Fruit fly (Drosophila melanogaster) whole organism, embryonic: ENCODE results near the gene fwe.

Experiments
- Abd-B ChIP-seq: fragments of 200-800 bp; sonication (Bioruptor generic); optimal IDR thresholded peaks from 2 replicates; lab custom pipeline; 2018; ENCODE audit warnings: missing biosample characterization, mild to moderate bottlenecking, missing genetic modification characterization, moderate library complexity
- Awh ChIP-seq: fragments of 200-800 bp; sonication (Bioruptor generic); IDR thresholded peaks from 2 replicates; pipeline ENCODE4, ENCODE4 v1.3.6; 2022; ENCODE audit warnings: missing biosample characterization, missing genetic modification characterization
- CG10959 ChIP-seq: fragments of 200-800 bp; sonication (Bioruptor generic); IDR thresholded peaks from 2 replicates; pipeline ENCODE4 v1.3.6; 2022; ENCODE audit warnings: missing biosample characterization, missing genetic modification characterization
- CG11247 ChIP-seq: fragments of 200-800 bp; sonication (Bioruptor generic); IDR thresholded peaks from 2 replicates; pipeline ENCODE4 v1.3.6; 2022; ENCODE audit warnings: missing biosample characterization, missing genetic modification characterization
- CG11504 ChIP-seq: fragments of 200-800 bp; sonication (Bioruptor generic); optimal IDR thresholded peaks from 3 replicates; lab custom pipeline; 2019; ENCODE audit warnings: missing biosample characterization, mild to moderate bottlenecking, missing genetic modification characterization, moderate library complexity
- CG11695 ChIP-seq: fragments of 200-800 bp; sonication (Bioruptor generic); IDR thresholded peaks from 3 replicates; pipeline ENCODE4 v1.3.6; 2022; ENCODE audit warnings: missing biosample characterization, missing genetic modification characterization
- CG12219 ChIP-seq: fragments of 200-800 bp; sonication (Bioruptor generic); optimal IDR thresholded peaks from 3 replicates; lab custom pipeline; 2018; ENCODE audit warnings: missing biosample characterization, mild to moderate bottlenecking, missing genetic modification characterization
- CG12769 ChIP-seq: fragments of 200-800 bp; sonication (Bioruptor generic); optimal IDR thresholded peaks from 2 replicates; lab custom pipeline; 2019; ENCODE audit warnings: missing biosample characterization, mild to moderate bottlenecking, missing genetic modification characterization, moderate library complexity
- CG13424 ChIP-seq: fragments of 200-800 bp; sonication (Bioruptor generic); optimal IDR thresholded peaks from 2 replicates; lab custom pipeline; 2019; ENCODE audit warnings: missing biosample characterization, mild to moderate bottlenecking, missing genetic modification characterization, moderate library complexity
- CG14667 ChIP-seq: fragments of 200-800 bp; sonication (Bioruptor generic); IDR thresholded peaks from 2 replicates; pipeline ENCODE4 v1.3.6; 2022; ENCODE audit warnings: missing biosample characterization, missing genetic modification characterization
- CG15479 ChIP-seq: fragments of 200-800 bp; sonication (Bioruptor generic); optimal IDR thresholded peaks from 3 replicates; lab custom pipeline; 2019; ENCODE audit warnings: missing biosample characterization, mild to moderate bottlenecking, missing genetic modification characterization, moderate library complexity
- CG17385 ChIP-seq: fragments of 200-800 bp; sonication (Bioruptor generic); optimal IDR thresholded peaks from 3 replicates; lab custom pipeline; 2018; ENCODE audit warnings: missing biosample characterization, mild to moderate bottlenecking, missing genetic modification characterization
- CG17829 ChIP-seq: fragments of 200-800 bp; optimal IDR thresholded peaks from 2 replicates; lab custom pipeline; 2019; ENCODE audit warnings: missing biosample characterization, mild to moderate bottlenecking, missing genetic modification characterization, moderate library complexity
- CG18599 ChIP-seq: fragments of 200-800 bp; sonication (Bioruptor generic); optimal IDR thresholded peaks from 3 replicates; lab custom pipeline; 2017; ENCODE audit warnings: missing biosample characterization, missing genetic modification characterization, mild to moderate bottlenecking, moderate library complexity, missing genetic modification reagents
- CG2889 ChIP-seq: fragments of 200-800 bp; sonication (Bioruptor generic); IDR thresholded peaks from 3 replicates; pipeline ENCODE4 v1.3.6; 2022; ENCODE audit warnings: missing biosample characterization, missing genetic modification characterization
- CG30403 ChIP-seq: fragments of 200-800 bp; sonication (Bioruptor generic); optimal IDR thresholded peaks from 3 replicates; lab custom pipeline; 2016; ENCODE audit warnings: missing biosample characterization, missing genetic modification characterization
- CG3847 ChIP-seq: fragments of 200-800 bp; sonication (Bioruptor generic); IDR thresholded peaks from 2 replicates; pipeline ENCODE4 v1.3.6; 2022; ENCODE audit warnings: missing biosample characterization, missing genetic modification characterization
- CG43689 ChIP-seq: fragments of 200-800 bp; sonication (Bioruptor generic); IDR thresholded peaks from 2 replicates; pipeline ENCODE4 v1.3.6; 2022; ENCODE audit warnings: missing biosample characterization, missing genetic modification characterization
- CG6791 ChIP-seq: fragments of 200-800 bp; sonication (Bioruptor generic); IDR thresholded peaks from 3 replicates; pipeline ENCODE4 v1.3.6; 2022; ENCODE audit warnings: missing biosample characterization, missing genetic modification characterization; ENCODE audit not compliant: partially characterized antibody
- CG7745 ChIP-seq: fragments of 200-800 bp; sonication (Bioruptor generic); optimal IDR thresholded peaks from 2 replicates; lab custom pipeline; 2018; ENCODE audit warnings: missing biosample characterization, mild to moderate bottlenecking, missing genetic modification characterization, moderate library complexity
- CG7963 ChIP-seq: fragments of 200-800 bp; sonication (Bioruptor generic); IDR thresholded peaks from 3 replicates; pipeline ENCODE4 v1.3.6; 2022; ENCODE audit warnings: missing biosample characterization, missing genetic modification characterization; ENCODE audit not compliant: partially characterized antibody
- CG8388 ChIP-seq: fragments of 200-800 bp; sonication (Bioruptor generic); optimal IDR thresholded peaks from 2 replicates; lab custom pipeline; 2019; ENCODE audit warnings: missing biosample characterization, mild to moderate bottlenecking, missing genetic modification characterization, moderate library complexity
- CG8944 ChIP-seq: fragments of 200-800 bp; sonication (Bioruptor generic); optimal IDR thresholded peaks from 3 replicates; lab custom pipeline; 2016; ENCODE audit warnings: missing biosample characterization, missing genetic modification characterization
- Camta ChIP-seq: fragments of 200-800 bp; sonication (Bioruptor generic); optimal IDR thresholded peaks from 2 replicates; lab custom pipeline; 2016; ENCODE audit warnings: missing biosample characterization, missing genetic modification characterization
- Dref ChIP-seq: fragments of 200-800 bp; sonication (Bioruptor generic); IDR thresholded peaks from 2 replicates; pipeline ENCODE4 v1.3.6; 2022; ENCODE audit warnings: missing biosample characterization, missing genetic modification characterization
- GATAe ChIP-seq: fragments of 200-800 bp; sonication (Bioruptor generic); conservative IDR thresholded peaks from 2 replicates; pipeline ENCODE4 v1.3.6; 2022; ENCODE audit warnings: missing biosample characterization, missing genetic modification characterization
- HLHmδ ChIP-seq: fragments of 200-800 bp; sonication (Bioruptor generic); optimal IDR thresholded peaks from 2 replicates; lab custom pipeline; 2018; ENCODE audit warnings: missing biosample characterization, mild to moderate bottlenecking, missing genetic modification characterization, moderate library complexity
- Hmr ChIP-seq: fragments of 200-800 bp; sonication (Bioruptor generic); optimal IDR thresholded peaks from 3 replicates; lab custom pipeline; 2017; ENCODE audit warnings: mild to moderate bottlenecking, missing biosample characterization, missing genetic modification reagents, missing genetic modification characterization
- Jarid2 ChIP-seq: fragments of 200-800 bp; sonication (Bioruptor generic); optimal IDR thresholded peaks from 3 replicates; lab custom pipeline; 2017; ENCODE audit warnings: mild to moderate bottlenecking, missing biosample characterization, missing genetic modification reagents, missing genetic modification characterization
- MBD-R2 ChIP-seq: fragments of 200-800 bp; sonication (Bioruptor generic); IDR thresholded peaks from 2 replicates; pipeline ENCODE4 v1.3.6; 2022; ENCODE audit warnings: missing biosample characterization, missing genetic modification characterization
- Neu2 ChIP-seq: fragments of 200-800 bp; sonication (Bioruptor generic); optimal IDR thresholded peaks from 3 replicates; lab custom pipeline; 2016; ENCODE audit warnings: missing biosample characterization, missing genetic modification characterization, borderline replicate concordance
- Rfx ChIP-seq: fragments of 200-800 bp; sonication (Bioruptor generic); IDR thresholded peaks from 2 replicates; pipeline ENCODE4 v1.3.6; 2022; ENCODE audit warnings: missing biosample characterization, missing genetic modification characterization
- Sin3A ChIP-seq: fragments of >200 bp; optimal IDR thresholded peaks from 2 replicates; lab custom pipeline; 2018
- Trl ChIP-seq, 3 experiments: fragments of >200 bp in 2 of 3; fragments of 200-800 bp in 1 of 3; sonication (Bioruptor generic) in 1 of 3; optimal IDR thresholded peaks; 2 replicates in 1 of 3; 3 replicates in 2 of 3; lab custom pipeline; 2016 to 2017; ENCODE audit warnings: missing biosample characterization in 1 of 3, missing genetic modification characterization in 1 of 3
- abd-A ChIP-seq: fragments of 200-800 bp; sonication (Bioruptor generic); optimal IDR thresholded peaks from 3 replicates; lab custom pipeline; 2019; ENCODE audit warnings: missing biosample characterization, mild to moderate bottlenecking, missing genetic modification characterization, moderate library complexity
- az2 ChIP-seq: fragments of 200-800 bp; sonication (Bioruptor generic); optimal IDR thresholded peaks from 3 replicates; lab custom pipeline; 2016; ENCODE audit warnings: missing biosample characterization, missing genetic modification characterization
- caup ChIP-seq: fragments of 200-800 bp; sonication (Bioruptor generic); optimal IDR thresholded peaks from 3 replicates; lab custom pipeline; 2017; ENCODE audit warnings: missing biosample characterization, mild to moderate bottlenecking, missing genetic modification characterization, moderate library complexity; ENCODE audit not compliant: severe bottlenecking
- chif ChIP-seq, 2 experiments: fragments of 200-800 bp; sonication (Bioruptor generic); optimal IDR thresholded peaks; 3 replicates each; lab custom pipeline; 2016; ENCODE audit warnings: missing biosample characterization in 2 of 2, missing genetic modification characterization in 2 of 2
- chinmo ChIP-seq: fragments of 200-800 bp; sonication (Bioruptor generic); IDR thresholded peaks from 4 replicates; pipeline ENCODE4 v1.3.6; 2022; ENCODE audit warnings: missing biosample characterization, missing genetic modification characterization; ENCODE audit not compliant: partially characterized antibody
- ci ChIP-seq: fragments of 200-800 bp; sonication (Bioruptor generic); IDR thresholded peaks from 3 replicates; pipeline ENCODE4 v1.3.6; 2022; ENCODE audit warnings: missing biosample characterization, missing genetic modification characterization
- eyg ChIP-seq: fragments of 200-800 bp; sonication (Bioruptor generic); optimal IDR thresholded peaks from 3 replicates; lab custom pipeline; 2016; ENCODE audit warnings: missing biosample characterization, missing genetic modification characterization
- gfzf ChIP-seq: fragments of 200-800 bp; sonication (Bioruptor generic); optimal IDR thresholded peaks from 2 replicates; lab custom pipeline; 2016; ENCODE audit warnings: missing biosample characterization, mild to moderate bottlenecking, missing genetic modification characterization, moderate library complexity
- jing ChIP-seq: fragments of 200-800 bp; sonication (Bioruptor generic); optimal IDR thresholded peaks from 2 replicates; lab custom pipeline; 2018; ENCODE audit warnings: missing biosample characterization, mild to moderate bottlenecking, missing genetic modification characterization
- lmd ChIP-seq: fragments of 200-800 bp; sonication (Bioruptor generic); IDR thresholded peaks from 2 replicates; pipeline ENCODE4 v1.3.6; 2022; ENCODE audit warnings: missing biosample characterization, missing genetic modification characterization
- mld ChIP-seq: fragments of 200-800 bp; sonication (Bioruptor generic); IDR thresholded peaks from 3 replicates; pipeline ENCODE4 v1.3.6; 2022; ENCODE audit warnings: missing biosample characterization, missing genetic modification characterization; ENCODE audit not compliant: partially characterized antibody
- otp ChIP-seq: fragments of 200-800 bp; sonication (Bioruptor generic); IDR thresholded peaks from 3 replicates; pipeline ENCODE4, ENCODE4 v1.3.6; 2022; ENCODE audit warnings: missing biosample characterization, missing genetic modification characterization
- scrt ChIP-seq: fragments of 200-800 bp; sonication (Bioruptor generic); optimal IDR thresholded peaks from 2 replicates; lab custom pipeline; 2018; ENCODE audit warnings: missing biosample characterization, mild to moderate bottlenecking, missing genetic modification characterization, moderate library complexity
- sisA ChIP-seq: fragments of 200-800 bp; sonication (Bioruptor generic); IDR thresholded peaks from 2 replicates; pipeline ENCODE4 v1.3.6; 2022; ENCODE audit warnings: missing biosample characterization, missing genetic modification characterization
- zf30C ChIP-seq: fragments of 200-800 bp; sonication (Bioruptor generic); optimal IDR thresholded peaks from 3 replicates; lab custom pipeline; 2018; ENCODE audit warnings: missing biosample characterization, mild to moderate bottlenecking, missing genetic modification characterization

fwe gene

dm6 chr3L:15826347-15826984 is 10.3 kb upstream of the fwe start, which contains the start of the genes DCP2 and dbo:
Gene DCP2 (minus strand): TSS chr3L:15826423.
Gene dbo (plus strand): TSS chr3L:15826888.
- TF ChIP-seq mld (GFP tag; lab: Robert Waterston, UW) (peak; percentile 77; the same call in 2 of the 3 replicates), CG7745 (tag; lab: Kevin White, UChicago) (no peak), Camta (no peak), GATAe (GFP tag; lab: Robert Waterston, UW) (no peak), CG7963 (peak; percentile 77), CG8944 (GFP tag; lab: Kevin White, UChicago) (peak; percentile 27), CG10959 (GFP tag; lab: Robert Waterston, UW) (no peak), jing (no peak), CG17829 (peak; percentile 69), abd-A (tag; lab: Kevin White, UChicago) (no peak), Awh (GFP tag; lab: Robert Waterston, UW) (no peak), chif (GFP tag; optimal IDR thresholded peaks at IDR 0.05; lab: Kevin White, UChicago) (peak in 1 of 2 experiments; percentile 54), HLHmδ (GFP tag; lab: Kevin White, UChicago) (no peak), CG3847 (GFP tag; lab: Robert Waterston, UW) (peak; percentile 73), sisA (GFP tag; lab: Robert Waterston, UW) (peak; percentile 69), scrt (no peak), CG15479 (no peak), Abd-B (peak; percentile 30), CG2889 (GFP tag; lab: Robert Waterston, UW) (no peak), chinmo (GFP tag; lab: Robert Waterston, UW) (0 out of 4 replicates have a peak, but pooled peaks have one; percentile 56), CG12219 (GFP tag; lab: Kevin White, UChicago) (no peak), CG13424 (peak; percentile 78), CG17385 (GFP tag; lab: Kevin White, UChicago) (peak; percentile 56), CG11247 (peak; percentile 80), CG30403 (GFP tag; lab: Kevin White, UChicago) (peak; percentile 70), Dref (GFP tag; lab: Robert Waterston, UW) (peak; percentile 79), Hmr (GFP tag; lab: Kevin White, UChicago) (peak; percentile 54), zf30C (no peak), CG12769 (tag; lab: Kevin White, UChicago) (peak; percentile 42), CG6791 (GFP tag; lab: Robert Waterston, UW) (peak; percentile 82), Sin3A (lab: Kevin White, UChicago) (no peak), Neu2 (GFP tag; lab: Kevin White, UChicago) (no peak), caup (GFP tag; lab: Kevin White, UChicago) (peak; percentile 42), ci (GFP tag; lab: Robert Waterston, UW) (peak; percentile 75), CG8388 (GFP tag; lab: Kevin White, UChicago) (peak; percentile 70), Jarid2 (GFP tag; lab: Kevin White, UChicago) (no peak), otp (0 out of 3 replicates have a peak, but pooled peaks have one; percentile 28), CG43689 (GFP tag; lab: Robert Waterston, UW) (no peak), Trl (optimal IDR thresholded peaks at IDR 0.05; lab: Kevin White, UChicago) (no peak), Trl (GFP tag; optimal IDR thresholded peaks at IDR 0.05; lab: Kevin White, UChicago) (no peak), Rfx (GFP tag; lab: Robert Waterston, UW) (peak; percentile 76), CG11695 (GFP tag; lab: Robert Waterston, UW) (peak; percentile 81; the same call in 1 of the 3 replicates), MBD-R2 (GFP tag; lab: Robert Waterston, UW) (peak; percentile 20; the same call in 1 of the 2 replicates), eyg (GFP tag; lab: Kevin White, UChicago) (no peak), az2 (peak; percentile 74), CG14667 (GFP tag; lab: Robert Waterston, UW) (peak; percentile 54), CG18599 (GFP tag; lab: Kevin White, UChicago) (peak; percentile 64), gfzf (GFP tag; lab: Kevin White, UChicago) (peak; percentile 58), lmd (GFP tag; lab: Robert Waterston, UW) (peak; percentile 73), CG11504 (peak; percentile 69)
